Worm (Caenorhabditis elegans) whole organism, mixed stage, embryonic: Measurements from ENCODE around the gene C05D9.7.

Source experiments
- bed-3 ChIP-seq: fragments of 200-800 bp; sonication (Bioruptor generic); optimal IDR thresholded peaks from 3 replicates; lab custom pipeline; 2018; ENCODE audit warnings: mild to moderate bottlenecking, missing genetic modification characterization, moderate library complexity, missing compliant biosample characterization
- ces-1 ChIP-seq: fragments of 150-350 bp; optimal IDR thresholded peaks from 2 replicates; lab custom pipeline; 2014; ENCODE audit warnings: missing biosample characterization, missing genetic modification reagents, missing genetic modification characterization
- mep-1 ChIP-seq: fragments of 150-350 bp; optimal IDR thresholded peaks from 2 replicates; lab custom pipeline; 2017; ENCODE audit warnings: missing biosample characterization, missing genetic modification reagents, missing genetic modification characterization, inconsistent platforms
- unc-39 ChIP-seq: fragments of 150-350 bp; optimal IDR thresholded peaks from 2 replicates; lab custom pipeline; 2014; ENCODE audit warnings: missing biosample characterization, missing genetic modification characterization
- ztf-11 ChIP-seq: fragments of 150-350 bp; optimal IDR thresholded peaks from 2 replicates; lab custom pipeline; 2014; ENCODE audit warnings: missing biosample characterization, missing genetic modification characterization

ce11 chrX:1089676-1090075 lies 29.5 kb downstream of the C05D9.7 start:
- no peak for TF ChIP-seq ztf-11 (tag; lab: Kevin White, UChicago)
- no peak for TF ChIP-seq unc-39 (tag; lab: Kevin White, UChicago)
- TF ChIP-seq bed-3 (GFP tag; lab: Kevin White, UChicago) = no peak
- TF ChIP-seq ces-1 (GFP tag; lab: Kevin White, UChicago) = no peak
- TF ChIP-seq mep-1 (tag; lab: Kevin White, UChicago) = no peak
